Worm (Caenorhabditis elegans): ENCODE results near the gene W03A5.2.

Gene W03A5.2

ce11 chrIII:5420276-5420675, 14.4 kb downstream of the W03A5.2 start:
- TF ChIP-seq efl-1 (optimal IDR thresholded peaks at IDR 0.05) = no peak
- peak in 1 of 2 experiments; percentile 28 for TF ChIP-seq efl-1 (GFP tag; optimal IDR thresholded peaks at IDR 0.05 in 1 of 2)
- no peak for TF ChIP-seq C34B4.2 (tag; optimal IDR thresholded peaks at IDR 0.05)
- no peak for TF ChIP-seq mef-2 (tag; optimal IDR thresholded peaks at IDR 0.05)
- TF ChIP-seq lin-35 (GFP tag; optimal IDR thresholded peaks at IDR 0.05) = peak in 1 of 2 experiments; percentile 23
- no peak for TF ChIP-seq F16B12.6 (tag; optimal IDR thresholded peaks at IDR 0.05)
- TF ChIP-seq lin-15B (tag; optimal IDR thresholded peaks at IDR 0.05) = no peak
- no peak for TF ChIP-seq ama-1 (optimal IDR thresholded peaks at IDR 0.05)
- TF ChIP-seq unc-86 (tag; optimal IDR thresholded peaks at IDR 0.05) = no peak
- no peak for TF ChIP-seq ceh-88 (GFP tag; IDR thresholded peaks at IDR 0.05)
- peak; percentile 50 for TF ChIP-seq elt-2 (tag; optimal IDR thresholded peaks at IDR 0.05)
- TF ChIP-seq alr-1 (tag; optimal IDR thresholded peaks at IDR 0.05; ENCODE audit: borderline replicate concordance) = no peak

ce11 chrIII:5421406-5421805, 15.6 kb downstream of the W03A5.2 start:
- peak; percentile 59 for TF ChIP-seq nhr-71 (tag; optimal IDR thresholded peaks at IDR 0.05)
- peak; percentile 36 for TF ChIP-seq dsc-1 (tag; optimal IDR thresholded peaks at IDR 0.05)
- TF ChIP-seq dpl-1 (GFP tag; optimal IDR thresholded peaks at IDR 0.05) = peak in 1 of 3 experiments; percentile 4
- TF ChIP-seq lsy-2 (tag; optimal IDR thresholded peaks at IDR 0.05) = peak in 1 of 2 experiments; percentile 36
- TF ChIP-seq egl-13 (tag; optimal IDR thresholded peaks at IDR 0.05) = no peak
- peak in 1 of 2 experiments; percentile 40 for TF ChIP-seq mdl-1 (tag; optimal IDR thresholded peaks at IDR 0.05)
- TF ChIP-seq blmp-1 (tag; optimal IDR thresholded peaks at IDR 0.05) = peak; percentile 93
- TF ChIP-seq nhr-19 (GFP tag; conservative IDR thresholded peaks at IDR 0.05) = 0 out of 2 replicates have a peak, but pooled peaks have one; percentile 13
- TF ChIP-seq rnt-1 (tag; optimal IDR thresholded peaks at IDR 0.05) = peak; percentile 70
- peak; percentile 73 for TF ChIP-seq lin-14 (GFP tag; optimal IDR thresholded peaks at IDR 0.05)
- TF ChIP-seq nhr-76 (tag; optimal IDR thresholded peaks at IDR 0.05) = no peak
- no peak for TF ChIP-seq aha-1 (tag; optimal IDR thresholded peaks at IDR 0.05)
- TF ChIP-seq snu-23 (GFP tag; optimal IDR thresholded peaks at IDR 0.05) = peak; percentile 51
- TF ChIP-seq efl-1 (optimal IDR thresholded peaks at IDR 0.05) = peak in 1 of 2 experiments; percentile 16
- no peak for TF ChIP-seq efl-1 (GFP tag; optimal IDR thresholded peaks at IDR 0.05 in 1 of 2)
- peak; percentile 10 for TF ChIP-seq nhr-90 (tag; optimal IDR thresholded peaks at IDR 0.05; ENCODE audit: poor library complexity)
- TF ChIP-seq nhr-47 (tag; optimal IDR thresholded peaks at IDR 0.05) = no peak
- TF ChIP-seq elt-3 (tag; optimal IDR thresholded peaks at IDR 0.05) = peak in 2 of 6 experiments; percentile 10 to 33
- no peak for TF ChIP-seq hpl-2 (GFP tag; optimal IDR thresholded peaks at IDR 0.05)
- TF ChIP-seq elt-2 (tag; optimal IDR thresholded peaks at IDR 0.05) = peak; percentile 11
- peak; percentile 22 for TF ChIP-seq nhr-20 (tag; optimal IDR thresholded peaks at IDR 0.05)
- TF ChIP-seq lin-35 (GFP tag; optimal IDR thresholded peaks at IDR 0.05) = peak in 1 of 2 experiments; percentile 21
- no peak for TF ChIP-seq pax-3 (tag; optimal IDR thresholded peaks at IDR 0.05)
- no peak for TF ChIP-seq nhr-237 (tag; optimal IDR thresholded peaks at IDR 0.05)

ce11 chrIII:5422561-5423103, 16.8 kb downstream of the W03A5.2 start:
- peak; percentile 87 for TF ChIP-seq dsc-1 (tag; optimal IDR thresholded peaks at IDR 0.05)
- peak; percentile 9 for TF ChIP-seq nhr-85 (tag)
- TF ChIP-seq fkh-4 (tag; optimal IDR thresholded peaks at IDR 0.05; ENCODE audit: borderline replicate concordance) = peak; percentile 59
- TF ChIP-seq sptf-1 (tag; optimal IDR thresholded peaks at IDR 0.05) = no peak
- peak; percentile 91 for TF ChIP-seq blmp-1 (tag; optimal IDR thresholded peaks at IDR 0.05)
- no peak for TF ChIP-seq nhr-84 (tag; optimal IDR thresholded peaks at IDR 0.05)
- TF ChIP-seq lin-15B (tag; optimal IDR thresholded peaks at IDR 0.05) = no peak

ce11 chrIII:5423665-5424133, 17.9 kb downstream of the W03A5.2 start, which contains the start of gene dnj-24:
TSS of gene dnj-24 (minus strand) at chrIII:5424083.
- TF ChIP-seq blmp-1 (tag; optimal IDR thresholded peaks at IDR 0.05) (peak; percentile 80), egl-13 (tag; optimal IDR thresholded peaks at IDR 0.05) (no peak), aly-2 (tag; optimal IDR thresholded peaks at IDR 0.05) (no peak), efl-1 (optimal IDR thresholded peaks at IDR 0.05) (no peak), efl-1 (GFP tag; optimal IDR thresholded peaks at IDR 0.05 in 1 of 2) (peak in 1 of 2 experiments; percentile 48), nhr-85 (tag) (peak; percentile 79), mef-2 (tag; optimal IDR thresholded peaks at IDR 0.05) (no peak), lin-14 (GFP tag; optimal IDR thresholded peaks at IDR 0.05) (peak; percentile 37), nhr-71 (tag; optimal IDR thresholded peaks at IDR 0.05) (peak; percentile 7), snpc-4 (tag; optimal IDR thresholded peaks at IDR 0.05) (no peak), ama-1 (optimal IDR thresholded peaks at IDR 0.05) (no peak)
